Worm (Caenorhabditis elegans): Measurements from ENCODE around the gene crn-5.

The crn-5 gene

DNA sequence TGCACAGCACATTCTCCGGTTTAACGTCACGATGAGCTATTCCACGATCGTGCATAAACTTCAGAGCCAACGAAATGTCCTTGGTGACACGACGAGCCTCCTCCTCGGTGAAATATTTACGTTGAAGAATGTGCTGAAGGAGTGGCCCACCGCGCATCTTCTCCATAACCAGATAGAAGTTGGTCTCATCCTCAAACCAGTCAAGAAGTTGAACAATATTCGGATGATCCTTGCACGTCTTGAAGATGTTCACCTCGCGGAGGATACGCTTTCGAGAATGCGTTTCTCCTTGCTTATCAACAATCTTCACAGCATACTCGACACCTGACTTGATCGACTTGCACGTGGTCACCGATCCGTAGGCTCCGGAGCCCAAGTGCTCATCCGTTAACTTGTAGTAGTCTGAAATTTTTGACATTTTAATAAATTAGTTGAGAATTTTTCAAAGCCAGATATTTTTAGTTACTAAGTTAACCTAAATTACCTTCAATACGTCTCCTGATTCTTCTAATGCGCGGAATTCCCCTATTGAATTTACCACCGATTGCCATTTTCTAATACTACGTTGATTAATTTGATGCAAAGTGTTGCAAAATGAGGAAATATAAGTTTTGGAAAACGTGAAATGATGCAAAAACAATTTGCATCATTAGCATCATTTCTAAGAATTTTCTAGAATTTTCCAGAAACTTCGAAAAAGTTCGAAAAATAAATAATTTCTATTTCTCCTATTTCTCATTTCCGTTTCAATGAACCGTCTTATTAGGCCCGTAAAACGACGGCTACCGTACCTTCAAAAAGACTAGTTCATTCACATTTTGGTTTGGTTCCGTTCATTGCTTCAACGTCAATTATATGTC lies 46.4 kb upstream of the crn-5 start:
- TF ChIP-seq mef-2 (tag; optimal IDR thresholded peaks at IDR 0.05) = no peak
- TF ChIP-seq zag-1 (tag; optimal IDR thresholded peaks at IDR 0.05) = no peak
- TF ChIP-seq dpl-1 (GFP tag; optimal IDR thresholded peaks at IDR 0.05) = no peak
- no peak for TF ChIP-seq pax-3 (tag; optimal IDR thresholded peaks at IDR 0.05)
- no peak for TF ChIP-seq blmp-1 (tag; optimal IDR thresholded peaks at IDR 0.05)
- TF ChIP-seq ceh-63 (GFP tag; optimal IDR thresholded peaks at IDR 0.05) = no peak
- TF ChIP-seq skn-1 (tag; optimal IDR thresholded peaks at IDR 0.05) = no peak
- TF ChIP-seq nhr-84 (tag; optimal IDR thresholded peaks at IDR 0.05) = no peak
- TF ChIP-seq efl-1 (optimal IDR thresholded peaks at IDR 0.05) = no peak
- peak in 1 of 2 experiments; percentile 70 for TF ChIP-seq efl-1 (GFP tag; optimal IDR thresholded peaks at IDR 0.05 in 1 of 2)
- TF ChIP-seq Y116A8C.19 (tag; optimal IDR thresholded peaks at IDR 0.05; ENCODE audit: borderline replicate concordance) = no peak
- TF ChIP-seq F16B12.6 (tag; optimal IDR thresholded peaks at IDR 0.05) = no peak
- no peak for TF ChIP-seq nhr-19 (GFP tag; conservative IDR thresholded peaks at IDR 0.05)
- no peak for TF ChIP-seq swsn-7 (tag; optimal IDR thresholded peaks at IDR 0.05)
- TF ChIP-seq snu-23 (GFP tag; optimal IDR thresholded peaks at IDR 0.05) = peak; percentile 9
- no peak for TF ChIP-seq xbp-1 (tag; optimal IDR thresholded peaks at IDR 0.05)
- TF ChIP-seq hpl-2 (GFP tag; optimal IDR thresholded peaks at IDR 0.05) = no peak
- no peak for TF ChIP-seq tbx-2 (tag; optimal IDR thresholded peaks at IDR 0.05)
- peak; percentile 9 for TF ChIP-seq ama-1 (optimal IDR thresholded peaks at IDR 0.05)
- no peak for TF ChIP-seq unc-86 (tag; optimal IDR thresholded peaks at IDR 0.05)
- TF ChIP-seq fkh-8 (tag; optimal IDR thresholded peaks at IDR 0.05) = peak; percentile 36
- TF ChIP-seq efl-3 (GFP tag; optimal IDR thresholded peaks at IDR 0.05) = no peak
- no peak for TF ChIP-seq snpc-4 (tag; optimal IDR thresholded peaks at IDR 0.05)
- TF ChIP-seq ets-5 (GFP tag; IDR thresholded peaks at IDR 0.05) = no peak
- TF ChIP-seq sptf-1 (tag; optimal IDR thresholded peaks at IDR 0.05) = no peak
- no peak for TF ChIP-seq unc-62 (GFP tag; optimal IDR thresholded peaks at IDR 0.05)
- TF ChIP-seq elt-2 (tag; optimal IDR thresholded peaks at IDR 0.05) = no peak
- peak; percentile 0 for TF ChIP-seq dsc-1 (tag; optimal IDR thresholded peaks at IDR 0.05)
- no peak for TF ChIP-seq C16A3.4 (tag; optimal IDR thresholded peaks at IDR 0.05)
- TF ChIP-seq nhr-12 (tag; optimal IDR thresholded peaks at IDR 0.05) = no peak
- no peak for TF ChIP-seq vab-15 (tag; optimal IDR thresholded peaks at IDR 0.05)
- TF ChIP-seq lir-3 (tag; optimal IDR thresholded peaks at IDR 0.05; ENCODE audit: poor library complexity) = no peak
- TF ChIP-seq ceh-88 (GFP tag; IDR thresholded peaks at IDR 0.05) = no peak
- TF ChIP-seq isw-1 (GFP tag; IDR thresholded peaks at IDR 0.05) = no peak
- TF ChIP-seq nhr-47 (tag; optimal IDR thresholded peaks at IDR 0.05) = peak; percentile 13
- no peak for TF ChIP-seq pag-3 (tag; optimal IDR thresholded peaks at IDR 0.05; ENCODE audit: borderline replicate concordance, insufficient read depth)
- no peak for TF ChIP-seq lsy-2 (tag; optimal IDR thresholded peaks at IDR 0.05)

DNA sequence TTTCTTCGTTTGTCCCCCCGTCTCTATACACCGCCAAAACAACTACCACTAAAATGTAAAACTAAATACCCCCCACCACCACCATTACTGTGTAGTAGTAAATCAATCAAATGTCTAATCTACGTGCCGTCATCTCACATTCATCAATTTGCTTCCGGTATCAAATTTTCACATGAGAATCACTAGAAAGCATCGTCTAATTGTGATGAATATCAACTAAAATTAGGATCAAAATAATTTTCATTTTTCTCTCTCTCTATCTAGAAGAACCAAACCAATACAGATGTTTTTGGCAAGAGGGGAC lies 45.8 kb upstream of the crn-5 start:
- TF ChIP-seq snu-23 (GFP tag; optimal IDR thresholded peaks at IDR 0.05) (peak; percentile 6), lsy-2 (tag; optimal IDR thresholded peaks at IDR 0.05) (peak in 1 of 2 experiments; percentile 13), fkh-8 (tag; optimal IDR thresholded peaks at IDR 0.05) (no peak), dsc-1 (tag; optimal IDR thresholded peaks at IDR 0.05) (no peak), efl-1 (optimal IDR thresholded peaks at IDR 0.05) (no peak), efl-1 (GFP tag; optimal IDR thresholded peaks at IDR 0.05 in 1 of 2) (peak in 1 of 2 experiments; percentile 81), mab-9 (GFP tag; IDR thresholded peaks at IDR 0.05) (no peak), efl-3 (GFP tag; optimal IDR thresholded peaks at IDR 0.05) (no peak), zip-4 (GFP tag; optimal IDR thresholded peaks at IDR 0.05) (peak; percentile 19), mef-2 (tag; optimal IDR thresholded peaks at IDR 0.05) (no peak), sptf-1 (tag; optimal IDR thresholded peaks at IDR 0.05) (no peak), rnt-1 (tag; optimal IDR thresholded peaks at IDR 0.05) (peak; percentile 31), lir-3 (tag; optimal IDR thresholded peaks at IDR 0.05; ENCODE audit: poor library complexity) (no peak), unc-130 (tag; optimal IDR thresholded peaks at IDR 0.05) (no peak), sup-37 (GFP tag; optimal IDR thresholded peaks at IDR 0.05) (no peak), sox-4 (tag; optimal IDR thresholded peaks at IDR 0.05) (no peak), lin-15B (tag; optimal IDR thresholded peaks at IDR 0.05) (no peak), tlp-1 (tag; optimal IDR thresholded peaks at IDR 0.05) (no peak), nhr-71 (tag; optimal IDR thresholded peaks at IDR 0.05) (peak; percentile 43), C16A3.4 (tag; optimal IDR thresholded peaks at IDR 0.05) (peak; percentile 16), nhr-19 (GFP tag; conservative IDR thresholded peaks at IDR 0.05) (no peak), ztf-11 (tag; optimal IDR thresholded peaks at IDR 0.05) (peak in 1 of 2 experiments; percentile 8), blmp-1 (tag; optimal IDR thresholded peaks at IDR 0.05) (peak; percentile 21), ama-1 (optimal IDR thresholded peaks at IDR 0.05) (peak; percentile 47), fkh-4 (tag; optimal IDR thresholded peaks at IDR 0.05; ENCODE audit: borderline replicate concordance) (no peak), zag-1 (tag; optimal IDR thresholded peaks at IDR 0.05) (no peak)

Data from whole organism, L1 larva.